Fruit fly (Drosophila melanogaster): ENCODE measurements around the gene Ugt37A1.

DNA sequence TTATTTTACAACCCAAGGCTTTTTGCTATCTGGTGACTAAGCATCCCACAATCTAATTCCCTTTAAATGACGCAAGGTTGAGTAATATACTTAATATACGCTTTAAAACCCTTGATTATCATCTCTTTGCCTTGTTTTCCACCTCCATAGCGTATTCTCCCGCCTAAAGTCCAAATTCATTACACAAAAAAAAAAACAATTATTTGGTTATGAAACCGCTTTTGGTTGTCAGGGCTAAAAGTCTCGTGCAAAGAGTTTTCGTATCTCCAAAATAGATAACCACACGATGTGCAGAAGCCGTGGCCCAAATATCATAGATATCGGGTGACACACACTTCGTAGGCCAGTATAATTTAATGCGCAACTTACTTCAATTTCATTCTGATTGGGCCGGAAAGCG lies 48.5 kb downstream of the Ugt37A1 start:
- TF ChIP-seq CG11902 (GFP tag; optimal IDR thresholded peaks at IDR 0.05) (no peak), dsx (GFP tag; optimal IDR thresholded peaks at IDR 0.05; ENCODE audit: poor library complexity, severe bottlenecking) (no peak), fkh (GFP tag; optimal IDR thresholded peaks at IDR 0.05) (no peak), cyc (GFP tag; optimal IDR thresholded peaks at IDR 0.05) (no peak), Gug (GFP tag; IDR thresholded peaks at IDR 0.05) (no peak), fd59A (GFP tag; optimal IDR thresholded peaks at IDR 0.05) (no peak), Hr4 (GFP tag; optimal IDR thresholded peaks at IDR 0.05) (no peak), Eip78C (GFP tag) (no peak), ss (GFP tag; optimal IDR thresholded peaks at IDR 0.05) (no peak), Sox14 (GFP tag; optimal IDR thresholded peaks at IDR 0.05) (no peak), Eip93F (GFP tag; optimal IDR thresholded peaks at IDR 0.05) (no peak), Sox102F (GFP tag; optimal IDR thresholded peaks at IDR 0.05) (no peak), Lpt (GFP tag; optimal IDR thresholded peaks at IDR 0.05) (no peak)
